Worm (Caenorhabditis elegans) whole organism, L4 larva: Measurements from ENCODE around the gene ttr-6.

Source experiments
- F10B5.3 ChIP-seq: sonication (generic microtip); optimal IDR thresholded peaks from 2 replicates; lab custom pipeline; 2016; ENCODE audit warnings: mild to moderate bottlenecking, missing genetic modification characterization, missing compliant biosample characterization
- Y105C5A.15 ChIP-seq: fragments of 200-800 bp; sonication (Bioruptor generic); IDR thresholded peaks from 2 replicates; pipeline ENCODE4 v1.3.6; 2022; ENCODE audit warnings: missing genetic modification characterization, missing compliant biosample characterization
- ZK546.5 ChIP-seq, 2 experiments: sonication (generic microtip); optimal IDR thresholded peaks; 2 replicates each; lab custom pipeline; 2017; ENCODE audit warnings: missing biosample characterization in 2 of 2, missing genetic modification characterization in 2 of 2
- aha-1 ChIP-seq: fragments of 150-350 bp; peaks from one replicate; lab custom pipeline; 2014; ENCODE audit warnings: missing biosample characterization, missing genetic modification characterization
- attf-4 ChIP-seq: sonication (generic microtip); optimal IDR thresholded peaks from 3 replicates; lab custom pipeline; 2017; ENCODE audit warnings: missing biosample characterization, missing genetic modification characterization
- ceh-32 ChIP-seq: sonication (generic microtip); optimal IDR thresholded peaks from 2 replicates; lab custom pipeline; 2016; ENCODE audit warnings: mild to moderate bottlenecking, missing genetic modification characterization, missing compliant biosample characterization; ENCODE audit not compliant: poor library complexity
- cey-2 ChIP-seq: sonication (generic microtip); optimal IDR thresholded peaks from 3 replicates; lab custom pipeline; 2017; ENCODE audit warnings: missing genetic modification characterization, mild to moderate bottlenecking, missing compliant biosample characterization, antibody characterized with exemption, borderline replicate concordance; ENCODE audit not compliant: insufficient read depth
- ctbp-1 ChIP-seq: fragments of 200-800 bp; sonication (Bioruptor generic); IDR thresholded peaks from 2 replicates; pipeline ENCODE4 v1.3.6; 2022; ENCODE audit warnings: missing genetic modification reagents, missing genetic modification characterization, missing compliant biosample characterization
- daf-16 ChIP-seq, 3 experiments: sonication (generic microtip); optimal IDR thresholded peaks; 2 replicates each; lab custom pipeline; 2016 to 2017; ENCODE audit warnings: missing genetic modification characterization in 3 of 3, missing genetic modification reagents in 3 of 3, mild to moderate bottlenecking in 2 of 3, missing compliant biosample characterization in 2 of 3, missing biosample characterization in 1 of 3, moderate library complexity in 1 of 3
- dmd-6 ChIP-seq: fragments of 200-800 bp; sonication (Bioruptor generic); IDR thresholded peaks from 2 replicates; pipeline ENCODE4 v1.3.6; 2022; ENCODE audit warnings: missing genetic modification reagents, missing genetic modification characterization, missing compliant biosample characterization
- dve-1 ChIP-seq: sonication (generic microtip); optimal IDR thresholded peaks from 2 replicates; lab custom pipeline; 2017; ENCODE audit warnings: antibody characterized with exemption, mild to moderate bottlenecking, missing genetic modification characterization, missing compliant biosample characterization; ENCODE audit not compliant: insufficient read depth
- fkh-10 ChIP-seq: fragments of 150-350 bp; optimal IDR thresholded peaks from 2 replicates; lab custom pipeline; 2014; ENCODE audit warnings: missing biosample characterization, missing genetic modification reagents, missing genetic modification characterization
- hif-1 ChIP-seq, 2 experiments: sonication (generic microtip); optimal IDR thresholded peaks; 2 replicates each; lab custom pipeline; 2016 to 2017; ENCODE audit warnings: missing compliant biosample characterization in 2 of 2, missing genetic modification characterization in 2 of 2, missing genetic modification reagents in 2 of 2, missing genotype in 2 of 2, mild to moderate bottlenecking in 1 of 2
- hlh-11 ChIP-seq: fragments of 200-800 bp; sonication (Bioruptor generic); optimal IDR thresholded peaks from 2 replicates; lab custom pipeline; 2018; ENCODE audit warnings: mild to moderate bottlenecking, missing genetic modification characterization, missing compliant biosample characterization
- hlh-30 ChIP-seq: sonication (generic microtip); optimal IDR thresholded peaks from 2 replicates; lab custom pipeline; 2017; ENCODE audit warnings: antibody characterized with exemption, mild to moderate bottlenecking, missing genetic modification characterization, missing compliant biosample characterization; ENCODE audit not compliant: insufficient read depth
- hmg-1.1 ChIP-seq: fragments of 200-800 bp; sonication (Bioruptor generic); IDR thresholded peaks from 2 replicates; pipeline ENCODE4 v1.3.6; 2022; ENCODE audit warnings: missing genetic modification reagents, missing genetic modification characterization, missing compliant biosample characterization
- lin-13 ChIP-seq: fragments of 150-350 bp; optimal IDR thresholded peaks from 2 replicates; lab custom pipeline; 2014; ENCODE audit warnings: missing biosample characterization, missing genetic modification reagents, missing genetic modification characterization
- lsy-2 ChIP-seq, 2 experiments: fragments of 150-350 bp in 1 of 2; sonication (generic microtip) in 1 of 2; optimal IDR thresholded peaks; 2 replicates each; lab custom pipeline; 2014 to 2017; ENCODE audit warnings: missing biosample characterization in 2 of 2, missing genetic modification characterization in 2 of 2
- mdl-1 ChIP-seq, 2 experiments: fragments of 150-350 bp in 1 of 2; sonication (generic microtip) in 1 of 2; optimal IDR thresholded peaks; 2 replicates each; lab custom pipeline; 2014 to 2017; ENCODE audit warnings: missing biosample characterization in 2 of 2, missing genetic modification characterization in 2 of 2
- mep-1 ChIP-seq: fragments of 150-350 bp; sonication (generic microtip); optimal IDR thresholded peaks from 3 replicates; lab custom pipeline; 2014; ENCODE audit warnings: missing biosample characterization, missing genetic modification characterization
- mxl-3 ChIP-seq: fragments of 200-800 bp; sonication (Bioruptor generic); optimal IDR thresholded peaks from 2 replicates; lab custom pipeline; 2018; ENCODE audit warnings: mild to moderate bottlenecking, missing genetic modification characterization, missing compliant biosample characterization
- nhr-102 ChIP-seq: sonication (generic microtip); optimal IDR thresholded peaks from 2 replicates; lab custom pipeline; 2016; ENCODE audit warnings: mild to moderate bottlenecking, missing genetic modification characterization, moderate library complexity, missing compliant biosample characterization
- nhr-25 ChIP-seq: sonication (generic microtip); optimal IDR thresholded peaks from 2 replicates; lab custom pipeline; 2017; ENCODE audit warnings: missing genetic modification characterization, mild to moderate bottlenecking, missing compliant biosample characterization, antibody characterized with exemption, moderate library complexity, borderline replicate concordance; ENCODE audit not compliant: insufficient read depth
- nhr-28 ChIP-seq: fragments of 150-350 bp; optimal IDR thresholded peaks from 2 replicates; lab custom pipeline; 2014; ENCODE audit warnings: missing biosample characterization, missing genetic modification characterization
- nhr-41 ChIP-seq: fragments of 200-800 bp; sonication (Bioruptor generic); IDR thresholded peaks from 2 replicates; pipeline ENCODE4 v1.3.6; 2022; ENCODE audit warnings: missing genetic modification reagents, missing genetic modification characterization, missing compliant biosample characterization
- nhr-48 ChIP-seq: sonication (generic microtip); optimal IDR thresholded peaks from 2 replicates; lab custom pipeline; 2016; ENCODE audit warnings: mild to moderate bottlenecking, missing genetic modification characterization, missing compliant biosample characterization
- nhr-77 ChIP-seq: fragments of 150-350 bp; optimal IDR thresholded peaks from 2 replicates; lab custom pipeline; 2014; ENCODE audit warnings: missing biosample characterization, missing genetic modification characterization
- php-3 ChIP-seq: fragments of 200-800 bp; sonication (Bioruptor generic); IDR thresholded peaks from 2 replicates; pipeline ENCODE4 v1.3.6; 2022; ENCODE audit warnings: missing genetic modification reagents, missing genetic modification characterization, missing compliant biosample characterization
- pqm-1 ChIP-seq: sonication (generic microtip); optimal IDR thresholded peaks from 2 replicates; lab custom pipeline; 2017; ENCODE audit warnings: missing biosample characterization, missing genetic modification characterization
- saeg-2 ChIP-seq: fragments of 200-800 bp; sonication (Bioruptor generic); IDR thresholded peaks from 2 replicates; pipeline ENCODE4 v1.3.6; 2022; ENCODE audit warnings: missing genetic modification reagents, missing genetic modification characterization, missing compliant biosample characterization
- sdz-12 ChIP-seq: fragments of 200-800 bp; sonication (Bioruptor generic); optimal IDR thresholded peaks from 2 replicates; lab custom pipeline; 2018; ENCODE audit warnings: mild to moderate bottlenecking, missing genetic modification characterization, missing compliant biosample characterization
- skn-1 ChIP-seq: fragments of 150-350 bp; optimal IDR thresholded peaks from 2 replicates; lab custom pipeline; 2014; ENCODE audit warnings: missing biosample characterization, missing genetic modification characterization
- tag-97 ChIP-seq: fragments of 200-800 bp; sonication (Bioruptor generic); IDR thresholded peaks from 2 replicates; pipeline ENCODE4 v1.3.6; 2022; ENCODE audit warnings: missing genetic modification characterization, missing compliant biosample characterization
- tra-1 ChIP-seq: fragments of 200-800 bp; sonication (Bioruptor generic); IDR thresholded peaks from 2 replicates; pipeline ENCODE4 v1.3.6; 2022; ENCODE audit warnings: missing genetic modification reagents, missing genetic modification characterization, missing compliant biosample characterization
- unc-62 ChIP-seq, 3 experiments: fragments of 150-350 bp in 1 of 3; sonication (generic microtip); optimal IDR thresholded peaks in 2 of 3; peaks in 1 of 3; 1 replicate in 1 of 3; 2 replicates in 2 of 3; lab custom pipeline; 2014 to 2017; ENCODE audit warnings: missing biosample characterization in 3 of 3, missing genetic modification characterization in 3 of 3, missing genetic modification reagents in 3 of 3, missing genotype in 1 of 3
- zfp-2 ChIP-seq: sonication (generic microtip); optimal IDR thresholded peaks from 2 replicates; lab custom pipeline; 2016; ENCODE audit warnings: mild to moderate bottlenecking, missing genetic modification characterization, missing compliant biosample characterization
- ztf-7 ChIP-seq: fragments of 150-350 bp; optimal IDR thresholded peaks from 2 replicates; lab custom pipeline; 2014; ENCODE audit warnings: missing biosample characterization, missing genetic modification characterization

The ttr-6 gene

ce11 chrX:6640570-6641199, 43.8 kb upstream of the ttr-6 start, which contains the start of gene nhr-120:
nhr-120 (minus strand) TSS chrX:6640620.
- TF ChIP-seq mep-1 (no peak), zfp-2 (tag; lab: Kevin White, UChicago) (no peak), aha-1 (peak; percentile 49)

ce11 chrX:6638985-6639573, 42.2 kb upstream of the ttr-6 start:
- TF ChIP-seq mxl-3 (GFP tag; lab: Kevin White, UChicago) (peak; percentile 71), dve-1 (peak; percentile 53), daf-16 (GFP tag; optimal IDR thresholded peaks at IDR 0.05; lab: Kevin White, UChicago) (no peak), daf-16 (tag; optimal IDR thresholded peaks at IDR 0.05; lab: Kevin White, UChicago) (peak; percentile 41), aha-1 (peak; percentile 63), nhr-102 (tag; lab: Kevin White, UChicago) (peak; percentile 58), hlh-11 (tag; lab: Kevin White, UChicago) (peak; percentile 76), sdz-12 (no peak), lin-13 (GFP tag; lab: Kevin White, UChicago) (peak; percentile 18), nhr-25 (tag; lab: Kevin White, UChicago) (peak; percentile 41), ztf-7 (tag; lab: Kevin White, UChicago) (no peak), cey-2 (no peak), mep-1 (peak; percentile 42), nhr-28 (peak; percentile 94), nhr-77 (tag; lab: Kevin White, UChicago) (peak; percentile 22), hlh-30 (peak; percentile 62), unc-62 (GFP tag; optimal IDR thresholded peaks at IDR 0.05 in 1 of 2; lab: Kevin White, UChicago) (peak in 1 of 2 experiments; percentile 72), unc-62 (tag; optimal IDR thresholded peaks at IDR 0.05; lab: Kevin White, UChicago) (no peak), mdl-1 (tag; optimal IDR thresholded peaks at IDR 0.05; lab: Kevin White, UChicago) (peak in 1 of 2 experiments; percentile 61), skn-1 (tag; lab: Kevin White, UChicago) (no peak), pqm-1 (tag; lab: Kevin White, UChicago) (peak; percentile 85), nhr-48 (tag; lab: Kevin White, UChicago) (peak; percentile 4), dmd-6 (GFP tag; lab: Robert Waterston, UW) (peak; percentile 89)

- no peak for TF ChIP-seq tag-97 (GFP tag; lab: Robert Waterston, UW)
- peak; percentile 93 for TF ChIP-seq aha-1
- peak; percentile 25 for TF ChIP-seq pqm-1 (tag; lab: Kevin White, UChicago)
Measured at ce11 chrX:6637933-6638332, 41.0 kb upstream of the ttr-6 start.

- no peak for TF ChIP-seq lsy-2 (tag; optimal IDR thresholded peaks at IDR 0.05; lab: Kevin White, UChicago)
- peak; percentile 85 for TF ChIP-seq aha-1
Measured at ce11 chrX:6635173-6635572, 38.3 kb upstream of the ttr-6 start, which contains the start of gene aexr-1. aexr-1 (minus strand) TSS chrX:6635273.

- TF ChIP-seq hif-1 (tag; optimal IDR thresholded peaks at IDR 0.05; lab: Kevin White, UChicago), result no peak
- no peak for TF ChIP-seq tag-97 (GFP tag; lab: Robert Waterston, UW)
- no peak for TF ChIP-seq fkh-10 (GFP tag; lab: Kevin White, UChicago)
- no peak for TF ChIP-seq nhr-41 (GFP tag; lab: Robert Waterston, UW)
- no peak for TF ChIP-seq hmg-1.1 (GFP tag; lab: Robert Waterston, UW)
- no peak for TF ChIP-seq F10B5.3 (tag; lab: Kevin White, UChicago)
- TF ChIP-seq saeg-2, result no peak
- TF ChIP-seq nhr-102 (tag; lab: Kevin White, UChicago), result no peak
- no peak for TF ChIP-seq ceh-32
- no peak for TF ChIP-seq tra-1
- TF ChIP-seq ZK546.5 (tag; optimal IDR thresholded peaks at IDR 0.05; lab: Kevin White, UChicago), result no peak
- TF ChIP-seq nhr-28, result no peak
- TF ChIP-seq attf-4 (tag; lab: Kevin White, UChicago), result no peak
- TF ChIP-seq ctbp-1 (GFP tag; lab: Robert Waterston, UW), result no peak
- no peak for TF ChIP-seq php-3 (GFP tag; lab: Robert Waterston, UW)
- TF ChIP-seq Y105C5A.15 (GFP tag; lab: Robert Waterston, UW), result no peak
- TF ChIP-seq unc-62 (GFP tag; optimal IDR thresholded peaks at IDR 0.05 in 1 of 2; lab: Kevin White, UChicago), result no peak
- no peak for TF ChIP-seq unc-62 (tag; optimal IDR thresholded peaks at IDR 0.05; lab: Kevin White, UChicago)
Measured at ce11 chrX:6631437-6631836, 34.5 kb upstream of the ttr-6 start, which contains the start of gene aexr-2. aexr-2 (minus strand) TSS chrX:6631537.
